Worm (Caenorhabditis elegans) whole organism, L3 larva: ENCODE results near the gene F49H6.12.

Source experiments
- ZK546.5 ChIP-seq: sonication (generic microtip); optimal IDR thresholded peaks from 2 replicates; lab custom pipeline; 2017; ENCODE audit warnings: missing biosample characterization, missing genetic modification characterization
- ama-1 ChIP-seq: fragments of 150-350 bp; optimal IDR thresholded peaks from 2 replicates; lab custom pipeline; 2018
- ceh-28 ChIP-seq: fragments of 150-350 bp; optimal IDR thresholded peaks from 2 replicates; lab custom pipeline; 2014; ENCODE audit warnings: missing biosample characterization, missing genetic modification reagents, missing genetic modification characterization
- egl-27 ChIP-seq: sonication (generic microtip); optimal IDR thresholded peaks from 4 replicates; lab custom pipeline; 2017; ENCODE audit warnings: missing biosample characterization, missing genetic modification reagents, missing genetic modification characterization
- elt-2 ChIP-seq: sonication (generic microtip); optimal IDR thresholded peaks from 2 replicates; lab custom pipeline; 2016; ENCODE audit warnings: missing genetic modification reagents, mild to moderate bottlenecking, missing genetic modification characterization, missing compliant biosample characterization
- fos-1 ChIP-seq: fragments of 150-350 bp; optimal IDR thresholded peaks from 2 replicates; lab custom pipeline; 2014; ENCODE audit warnings: missing biosample characterization, missing genetic modification characterization
- lin-39 ChIP-seq: fragments of 150-350 bp; optimal IDR thresholded peaks from 2 replicates; lab custom pipeline; 2018; ENCODE audit warnings: missing biosample characterization, missing genetic modification reagents, missing genetic modification characterization
- mml-1 ChIP-seq: fragments of 150-350 bp; sonication (generic microtip); optimal IDR thresholded peaks from 3 replicates; lab custom pipeline; 2014; ENCODE audit warnings: missing biosample characterization, missing genetic modification characterization
- nhr-23 ChIP-seq: fragments of 150-350 bp; optimal IDR thresholded peaks from 2 replicates; lab custom pipeline; 2014; ENCODE audit warnings: missing biosample characterization, missing genetic modification reagents, missing genetic modification characterization
- nhr-43 ChIP-seq: sonication (generic microtip); optimal IDR thresholded peaks from 2 replicates; lab custom pipeline; 2016; ENCODE audit warnings: mild to moderate bottlenecking, missing genetic modification characterization, missing compliant biosample characterization; ENCODE audit not compliant: poor library complexity, severe bottlenecking
- nhr-77 ChIP-seq: fragments of 150-350 bp; optimal IDR thresholded peaks from 2 replicates; lab custom pipeline; 2014; ENCODE audit warnings: missing biosample characterization, missing genetic modification characterization
- pqm-1 ChIP-seq: fragments of 150-350 bp; optimal IDR thresholded peaks from 2 replicates; lab custom pipeline; 2017; ENCODE audit warnings: missing biosample characterization, missing genetic modification characterization, inconsistent platforms
- unc-62 ChIP-seq: fragments of 150-350 bp; sonication (generic microtip); optimal IDR thresholded peaks from 4 replicates; lab custom pipeline; 2014; ENCODE audit warnings: missing biosample characterization, missing genetic modification reagents, missing genetic modification characterization
- zag-1 ChIP-seq: fragments of 150-350 bp; optimal IDR thresholded peaks from 2 replicates; lab custom pipeline; 2014; ENCODE audit warnings: missing biosample characterization, missing genetic modification characterization
- ztf-4 ChIP-seq: fragments of 150-350 bp; optimal IDR thresholded peaks from 2 replicates; lab custom pipeline; 2014; ENCODE audit warnings: missing biosample characterization, missing genetic modification characterization

Gene F49H6.12

DNA sequence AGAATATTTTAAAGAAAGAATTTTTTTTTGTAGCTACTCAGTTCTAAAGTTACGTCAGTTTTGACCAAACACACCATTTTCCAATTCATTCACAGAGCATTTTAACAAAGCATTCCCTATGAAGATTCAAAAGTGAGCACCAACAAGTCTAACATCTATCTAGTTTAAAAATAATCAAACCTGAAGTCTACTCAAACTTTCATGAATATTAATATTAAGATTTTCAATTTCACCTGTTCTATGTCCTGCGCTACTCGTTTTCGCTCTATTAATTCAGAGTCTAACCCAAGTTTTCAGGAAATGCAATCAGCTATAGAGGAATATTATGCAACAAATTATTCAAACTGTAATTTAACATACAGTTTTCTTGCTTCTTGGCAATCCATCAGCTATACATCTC lies 49.1 kb downstream of the F49H6.12 start, which contains the start of gene srh-119:
Gene srh-119, plus strand, starts transcription at position 301 of the 400 bp plus-strand sequence.
- no peak for TF ChIP-seq nhr-43
- TF ChIP-seq unc-62 (GFP tag; lab: Kevin White, UChicago): no peak
- no peak for TF ChIP-seq lin-39 (tag; lab: Kevin White, UChicago)
- TF ChIP-seq ama-1 (lab: Kevin White, UChicago): no peak
- no peak for TF ChIP-seq fos-1
- TF ChIP-seq nhr-23 (tag; lab: Kevin White, UChicago): no peak
- TF ChIP-seq egl-27: no peak
- TF ChIP-seq pqm-1 (tag; lab: Kevin White, UChicago): no peak
- TF ChIP-seq ZK546.5 (tag; lab: Kevin White, UChicago): no peak
- no peak for TF ChIP-seq zag-1 (tag; lab: Kevin White, UChicago)
- no peak for TF ChIP-seq mml-1 (tag; lab: Kevin White, UChicago)
- TF ChIP-seq ztf-4 (tag; lab: Kevin White, UChicago): no peak
- no peak for TF ChIP-seq elt-2 (tag; lab: Kevin White, UChicago)
- TF ChIP-seq ceh-28: no peak
- TF ChIP-seq nhr-77 (tag; lab: Kevin White, UChicago): no peak
